Worm (Caenorhabditis elegans) whole organism, L1 larva: ENCODE results near the gene C47E8.11.

Experiments
- dsc-1 ChIP-seq: sonication (generic microtip); optimal IDR thresholded peaks from 2 replicates; lab custom pipeline; 2016; ENCODE audit warnings: mild to moderate bottlenecking, missing genetic modification characterization, missing compliant biosample characterization
- grh-1 ChIP-seq: fragments of 200-800 bp; sonication (Bioruptor generic); IDR thresholded peaks from 2 replicates; pipeline ENCODE4 v1.3.6; 2022; ENCODE audit warnings: missing genetic modification reagents, missing genetic modification characterization, missing compliant biosample characterization
- isw-1 ChIP-seq: fragments of 200-800 bp; sonication (Bioruptor generic); IDR thresholded peaks from 2 replicates; pipeline ENCODE4 v1.3.6; 2022; ENCODE audit warnings: missing genetic modification characterization, missing compliant biosample characterization
- nhr-76 ChIP-seq: sonication (generic microtip); optimal IDR thresholded peaks from 2 replicates; lab custom pipeline; 2017; ENCODE audit warnings: missing biosample characterization, missing genetic modification characterization
- unc-86 ChIP-seq: sonication (generic microtip); optimal IDR thresholded peaks from 2 replicates; lab custom pipeline; 2016; ENCODE audit warnings: missing genetic modification characterization, missing compliant biosample characterization
- xbp-1 ChIP-seq: sonication (generic microtip); optimal IDR thresholded peaks from 2 replicates; lab custom pipeline; 2016; ENCODE audit warnings: missing genetic modification characterization, missing compliant biosample characterization
- zag-1 ChIP-seq: fragments of 150-350 bp; optimal IDR thresholded peaks from 2 replicates; lab custom pipeline; 2014; ENCODE audit warnings: missing biosample characterization, missing genetic modification characterization

DNA sequence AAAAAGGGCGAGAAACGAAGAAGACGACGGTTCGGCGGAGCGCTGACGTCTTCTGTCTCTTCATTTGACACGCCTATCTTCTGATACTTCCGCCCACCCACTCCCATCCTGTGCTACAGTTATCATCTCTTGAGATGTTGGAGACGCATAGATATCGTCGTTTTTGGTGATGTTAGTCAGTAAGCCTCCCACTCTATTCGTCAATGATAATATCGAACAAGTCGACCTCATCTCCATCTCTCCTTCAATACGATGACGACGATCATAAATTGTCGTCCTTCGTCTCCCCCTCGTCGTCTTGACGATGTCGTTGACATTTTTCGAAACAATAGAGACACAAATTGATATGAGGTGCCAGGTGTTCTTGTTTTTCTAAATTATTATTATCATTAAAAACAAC, 30.3 kb upstream of the C47E8.11 start, which contains the start of gene slc-25A29:
- no peak for TF ChIP-seq isw-1 (GFP tag; lab: Robert Waterston, UW)
- TF ChIP-seq zag-1, result no peak
- no peak for TF ChIP-seq dsc-1 (tag; lab: Kevin White, UChicago)
- no peak for TF ChIP-seq grh-1
- no peak for TF ChIP-seq nhr-76 (tag; lab: Kevin White, UChicago)
- no peak for TF ChIP-seq xbp-1 (tag; lab: Kevin White, UChicago)
- no peak for TF ChIP-seq unc-86 (tag; lab: Kevin White, UChicago)
